Fruit fly (Drosophila melanogaster) whole organism, embryonic: Measurements from ENCODE around the gene LIMK1.
A peak's percentile ranks its signal among the peaks of the same experiment; 100 is the strongest.

Source experiments
- CG10366 ChIP-seq: fragments of 200-800 bp; sonication (Bioruptor generic); IDR thresholded peaks from 2 replicates; pipeline ENCODE4 v1.3.6; 2022; ENCODE audit warnings: missing biosample characterization, missing genetic modification characterization
- CG11723 ChIP-seq: fragments of 200-800 bp; sonication (Bioruptor generic); optimal IDR thresholded peaks from 2 replicates; lab custom pipeline; 2017; ENCODE audit warnings: missing biosample characterization, mild to moderate bottlenecking, missing genetic modification characterization
- CG12299 ChIP-seq: fragments of 200-800 bp; sonication (Bioruptor generic); optimal IDR thresholded peaks from 2 replicates; lab custom pipeline; 2018; ENCODE audit warnings: missing biosample characterization, mild to moderate bottlenecking, missing genetic modification characterization
- CG13424 ChIP-seq: fragments of 200-800 bp; sonication (Bioruptor generic); optimal IDR thresholded peaks from 2 replicates; lab custom pipeline; 2019; ENCODE audit warnings: missing biosample characterization, mild to moderate bottlenecking, missing genetic modification characterization, moderate library complexity
- CG14014 ChIP-seq: fragments of 200-800 bp; sonication (Bioruptor generic); IDR thresholded peaks from 2 replicates; pipeline ENCODE4 v1.3.6; 2022; ENCODE audit warnings: missing biosample characterization, missing genetic modification characterization
- CG14050 ChIP-seq: fragments of 200-800 bp; sonication (Bioruptor generic); IDR thresholded peaks from 3 replicates; pipeline ENCODE4 v1.3.6; 2022; ENCODE audit warnings: missing biosample characterization, missing genetic modification characterization
- CG14441 ChIP-seq: fragments of 200-800 bp; sonication (Bioruptor generic); IDR thresholded peaks from 2 replicates; pipeline ENCODE4 v1.3.6; 2022; ENCODE audit warnings: missing biosample characterization, missing genetic modification characterization
- CG15269 ChIP-seq: fragments of 200-800 bp; sonication (Bioruptor generic); optimal IDR thresholded peaks from 2 replicates; lab custom pipeline; 2018; ENCODE audit warnings: missing biosample characterization, mild to moderate bottlenecking, missing genetic modification characterization, moderate library complexity
- CG17186 ChIP-seq: fragments of 200-800 bp; sonication (Bioruptor generic); optimal IDR thresholded peaks from 3 replicates; lab custom pipeline; 2017; ENCODE audit warnings: missing biosample characterization, missing genetic modification reagents, missing genetic modification characterization
- CG18262 ChIP-seq: fragments of 200-800 bp; optimal IDR thresholded peaks from 3 replicates; lab custom pipeline; 2019; ENCODE audit warnings: missing biosample characterization, mild to moderate bottlenecking, missing genetic modification characterization, moderate library complexity
- CG2116 ChIP-seq: fragments of 200-800 bp; sonication (Bioruptor generic); optimal IDR thresholded peaks from 3 replicates; lab custom pipeline; 2018; ENCODE audit warnings: missing biosample characterization, mild to moderate bottlenecking, missing genetic modification characterization
- CG34376 ChIP-seq: fragments of 200-800 bp; sonication (Bioruptor generic); optimal IDR thresholded peaks from 2 replicates; lab custom pipeline; 2018; ENCODE audit warnings: missing biosample characterization, mild to moderate bottlenecking, missing genetic modification characterization
- CG34422 ChIP-seq: fragments of 200-800 bp; sonication (Bioruptor generic); IDR thresholded peaks from 3 replicates; pipeline ENCODE4 v1.3.6; 2022; ENCODE audit warnings: missing biosample characterization, missing genetic modification characterization
- CG4820 ChIP-seq: fragments of 200-800 bp; sonication (Bioruptor generic); optimal IDR thresholded peaks from 3 replicates; lab custom pipeline; 2016; ENCODE audit warnings: missing biosample characterization, missing genetic modification characterization
- CG6254 ChIP-seq: fragments of 200-800 bp; sonication (Bioruptor generic); optimal IDR thresholded peaks from 3 replicates; lab custom pipeline; 2017; ENCODE audit warnings: mild to moderate bottlenecking, missing biosample characterization, missing genetic modification reagents, missing genetic modification characterization
- CG7556 ChIP-seq: fragments of 200-800 bp; sonication (Bioruptor generic); optimal IDR thresholded peaks from 2 replicates; lab custom pipeline; 2017; ENCODE audit warnings: missing biosample characterization, mild to moderate bottlenecking, missing genetic modification characterization
- CG8089 ChIP-seq: fragments of 200-800 bp; sonication (Bioruptor generic); optimal IDR thresholded peaks from 3 replicates; lab custom pipeline; 2016; ENCODE audit warnings: missing biosample characterization, missing genetic modification characterization
- CG9932 ChIP-seq: fragments of 200-800 bp; sonication (Bioruptor generic); IDR thresholded peaks from 2 replicates; pipeline ENCODE4 v1.3.6; 2022; ENCODE audit warnings: missing biosample characterization, missing genetic modification characterization
- CHES-1-like ChIP-seq: fragments of 200-800 bp; sonication (Bioruptor generic); optimal IDR thresholded peaks from 2 replicates; lab custom pipeline; 2016; ENCODE audit warnings: missing biosample characterization, missing genetic modification characterization
- CrebB ChIP-seq: fragments of 200-800 bp; sonication (Bioruptor generic); optimal IDR thresholded peaks from 3 replicates; lab custom pipeline; 2018; ENCODE audit warnings: missing biosample characterization, mild to moderate bottlenecking, missing genetic modification characterization
- H2.0 ChIP-seq: fragments of 200-800 bp; sonication (Bioruptor generic); IDR thresholded peaks from 2 replicates; pipeline ENCODE4 v1.3.6; 2022; ENCODE audit warnings: missing biosample characterization, missing genetic modification characterization
- HmgZ ChIP-seq: fragments of 200-800 bp; sonication (Bioruptor generic); optimal IDR thresholded peaks from 2 replicates; lab custom pipeline; 2018; ENCODE audit warnings: missing biosample characterization, mild to moderate bottlenecking, missing genetic modification characterization
- Hmr ChIP-seq: fragments of 200-800 bp; sonication (Bioruptor generic); optimal IDR thresholded peaks from 3 replicates; lab custom pipeline; 2017; ENCODE audit warnings: mild to moderate bottlenecking, missing biosample characterization, missing genetic modification reagents, missing genetic modification characterization
- Hr39 ChIP-seq: fragments of >200 bp; optimal IDR thresholded peaks from 2 replicates; lab custom pipeline; 2017
- MESR4 ChIP-seq: fragments of 200-800 bp; sonication (Bioruptor generic); optimal IDR thresholded peaks from 2 replicates; lab custom pipeline; 2018; ENCODE audit warnings: missing biosample characterization, mild to moderate bottlenecking, missing genetic modification characterization, moderate library complexity
- Mrtf ChIP-seq: fragments of 200-800 bp; sonication (Bioruptor generic); IDR thresholded peaks from 3 replicates; pipeline ENCODE4 v1.3.6; 2022; ENCODE audit warnings: missing biosample characterization, missing genetic modification characterization
- NK7.1 ChIP-seq: fragments of 200-800 bp; sonication (Bioruptor generic); optimal IDR thresholded peaks from 3 replicates; lab custom pipeline; 2016; ENCODE audit warnings: missing biosample characterization, missing genetic modification characterization
- Poxn ChIP-seq: fragments of 200-800 bp; sonication (Bioruptor generic); IDR thresholded peaks from 2 replicates; pipeline ENCODE4 v1.3.6; 2022; ENCODE audit warnings: missing biosample characterization, missing genetic modification characterization
- Rfx ChIP-seq: fragments of 200-800 bp; sonication (Bioruptor generic); IDR thresholded peaks from 2 replicates; pipeline ENCODE4 v1.3.6; 2022; ENCODE audit warnings: missing biosample characterization, missing genetic modification characterization
- Ssrp ChIP-seq: fragments of 200-800 bp; sonication (Bioruptor generic); optimal IDR thresholded peaks from 2 replicates; lab custom pipeline; 2018; ENCODE audit warnings: missing biosample characterization, mild to moderate bottlenecking, missing genetic modification characterization, moderate library complexity
- Xbp1 ChIP-seq: fragments of 200-800 bp; sonication (Bioruptor generic); optimal IDR thresholded peaks from 3 replicates; lab custom pipeline; 2016; ENCODE audit warnings: missing biosample characterization, mild to moderate bottlenecking, missing genetic modification characterization
- YL-1 ChIP-seq: fragments of 200-800 bp; sonication (Bioruptor generic); optimal IDR thresholded peaks from 3 replicates; lab custom pipeline; 2017; ENCODE audit warnings: missing biosample characterization, mild to moderate bottlenecking, missing genetic modification characterization
- cato ChIP-seq: fragments of 200-800 bp; sonication (Bioruptor generic); optimal IDR thresholded peaks from 2 replicates; lab custom pipeline; 2016; ENCODE audit warnings: missing biosample characterization, missing genetic modification characterization, borderline replicate concordance
- dmrt99B ChIP-seq: fragments of 200-800 bp; sonication (Bioruptor generic); optimal IDR thresholded peaks from 2 replicates; lab custom pipeline; 2018; ENCODE audit warnings: missing biosample characterization, mild to moderate bottlenecking, missing genetic modification characterization, moderate library complexity
- gt ChIP-seq: fragments of 200-800 bp; sonication (Bioruptor generic); IDR thresholded peaks from 2 replicates; pipeline ENCODE4 v1.3.6; 2022; ENCODE audit warnings: missing biosample characterization, missing genetic modification characterization
- hb ChIP-seq: fragments of 200-800 bp; sonication (Bioruptor generic); IDR thresholded peaks from 3 replicates; pipeline ENCODE4 v1.3.6; 2022; ENCODE audit warnings: missing biosample characterization, missing genetic modification characterization; ENCODE audit not compliant: partially characterized antibody
- hbn ChIP-seq: fragments of 200-800 bp; sonication (Bioruptor generic); IDR thresholded peaks from 2 replicates; pipeline ENCODE4 v1.3.6; 2022; ENCODE audit warnings: missing biosample characterization, missing genetic modification characterization; ENCODE audit not compliant: partially characterized antibody
- inv ChIP-seq: fragments of 200-800 bp; sonication (Bioruptor generic); IDR thresholded peaks from 2 replicates; pipeline ENCODE4 v1.3.6; 2022; ENCODE audit warnings: missing biosample characterization, missing genetic modification characterization; ENCODE audit not compliant: partially characterized antibody
- klu ChIP-seq: fragments of 200-800 bp; sonication (Bioruptor generic); IDR thresholded peaks from 2 replicates; pipeline ENCODE4 v1.3.6; 2022; ENCODE audit warnings: missing biosample characterization, missing genetic modification characterization
- knrl ChIP-seq: fragments of 200-800 bp; sonication (Bioruptor generic); IDR thresholded peaks from 3 replicates; pipeline ENCODE4 v1.3.6; 2022; ENCODE audit warnings: missing biosample characterization, missing genetic modification characterization; ENCODE audit not compliant: partially characterized antibody
- nom ChIP-seq: fragments of 200-800 bp; sonication (Bioruptor generic); optimal IDR thresholded peaks from 2 replicates; lab custom pipeline; 2017; ENCODE audit warnings: missing biosample characterization, missing genetic modification characterization, mild to moderate bottlenecking, moderate library complexity, missing genetic modification reagents
- phol ChIP-seq: fragments of 200-800 bp; sonication (Bioruptor generic); optimal IDR thresholded peaks from 3 replicates; lab custom pipeline; 2018; ENCODE audit warnings: missing biosample characterization, mild to moderate bottlenecking, missing genetic modification characterization, moderate library complexity
- pnt ChIP-seq: fragments of 200-800 bp; sonication (Bioruptor generic); optimal IDR thresholded peaks from 3 replicates; lab custom pipeline; 2016; ENCODE audit warnings: missing biosample characterization, missing genetic modification characterization
- slou ChIP-seq: fragments of 200-800 bp; sonication (Bioruptor generic); optimal IDR thresholded peaks from 3 replicates; lab custom pipeline; 2016; ENCODE audit warnings: missing biosample characterization, missing genetic modification characterization
- sqz ChIP-seq: fragments of 200-800 bp; sonication (Bioruptor generic); optimal IDR thresholded peaks from 3 replicates; lab custom pipeline; 2018; ENCODE audit warnings: missing biosample characterization, mild to moderate bottlenecking, missing genetic modification characterization
- unc-4 ChIP-seq: fragments of 200-800 bp; sonication (Bioruptor generic); IDR thresholded peaks from 2 replicates; pipeline ENCODE4 v1.3.6; 2022; ENCODE audit warnings: missing biosample characterization, missing genetic modification characterization; ENCODE audit not compliant: partially characterized antibody
- vfl ChIP-seq: fragments of 200-800 bp; sonication (Bioruptor generic); optimal IDR thresholded peaks from 2 replicates; lab custom pipeline; 2016; ENCODE audit warnings: missing biosample characterization, missing genetic modification characterization
- wek ChIP-seq: fragments of 200-800 bp; sonication (Bioruptor generic); optimal IDR thresholded peaks from 3 replicates; lab custom pipeline; 2018; ENCODE audit warnings: missing biosample characterization, mild to moderate bottlenecking, missing genetic modification characterization, moderate library complexity

The LIMK1 gene

DNA sequence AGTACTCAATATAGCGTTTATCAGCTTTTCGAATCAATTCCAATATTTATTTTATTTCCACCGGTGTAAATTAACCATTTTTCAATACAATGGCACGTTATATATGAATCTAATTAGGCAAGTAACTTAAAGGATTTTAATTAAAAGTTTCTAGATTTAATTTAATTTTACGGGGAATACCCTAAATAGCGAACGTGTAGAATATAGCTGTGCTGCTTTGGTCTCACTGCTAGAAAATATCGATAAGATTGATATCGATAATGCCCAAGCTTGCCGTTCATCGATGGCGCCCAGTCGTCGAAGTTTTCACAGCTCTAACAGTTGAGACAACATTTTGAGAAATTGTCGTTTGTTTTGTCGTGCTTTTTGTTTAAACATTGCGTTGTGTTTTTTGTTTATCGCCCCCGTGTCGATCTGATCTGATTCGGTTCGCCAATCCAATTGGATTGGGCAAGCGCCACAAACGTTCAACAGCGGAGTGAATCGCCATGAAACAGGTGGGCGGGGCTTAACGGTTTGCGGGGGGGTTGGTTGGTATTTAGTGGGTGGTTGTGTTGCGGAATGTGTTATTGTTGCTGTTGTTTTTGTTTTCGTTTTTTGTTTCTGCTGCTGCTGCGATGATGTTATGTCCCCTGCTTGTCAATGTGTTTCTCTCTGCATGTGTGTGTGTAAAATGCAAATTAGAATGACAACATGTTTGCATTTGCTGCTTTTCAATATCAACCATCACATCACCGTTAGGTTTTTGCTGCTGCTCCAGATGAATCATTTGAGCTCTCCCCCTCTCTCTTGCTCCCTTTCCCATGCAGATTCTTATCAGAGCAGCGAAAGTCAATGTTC is 39.5 kb upstream of the LIMK1 start, which contains the start of gene Tomosyn (continued):
- TF ChIP-seq Ssrp (peak; percentile 28), CG34376 (no peak), pnt (GFP tag; lab: Kevin White, UChicago) (peak; percentile 3), Poxn (GFP tag; lab: Robert Waterston, UW) (no peak), CHES-1-like (peak; percentile 51), vfl (no peak), slou (no peak), gt (GFP tag; lab: Robert Waterston, UW) (no peak), CG6254 (GFP tag; lab: Kevin White, UChicago) (no peak), CG9932 (GFP tag; lab: Robert Waterston, UW) (peak; percentile 40), unc-4 (GFP tag; lab: Robert Waterston, UW) (peak; percentile 74), wek (peak; percentile 94), CG34422 (GFP tag; lab: Robert Waterston, UW) (no peak), Xbp1 (GFP tag; lab: Kevin White, UChicago) (peak; percentile 56), inv (GFP tag; lab: Robert Waterston, UW) (peak; percentile 69), Mrtf (GFP tag; lab: Robert Waterston, UW) (no peak), CG14014 (GFP tag; lab: Robert Waterston, UW) (0 out of 2 replicates have a peak, but pooled peaks have one; percentile 14), klu (GFP tag; lab: Robert Waterston, UW) (peak; percentile 68; the same call in 1 of the 2 replicates), CG18262 (tag; lab: Kevin White, UChicago) (peak; percentile 59), CG11723 (GFP tag; lab: Kevin White, UChicago) (no peak), CG12299 (peak; percentile 26), CG2116 (GFP tag; lab: Kevin White, UChicago) (peak; percentile 66), sqz (no peak), phol (tag; lab: Kevin White, UChicago) (peak; percentile 55), CG14441 (GFP tag; lab: Robert Waterston, UW) (no peak), MESR4 (peak; percentile 70), Hmr (GFP tag; lab: Kevin White, UChicago) (peak; percentile 48), YL-1 (GFP tag; lab: Kevin White, UChicago) (peak; percentile 34), nom (GFP tag; lab: Kevin White, UChicago) (no peak), Hr39 (no peak), H2.0 (GFP tag; lab: Robert Waterston, UW) (peak; percentile 12; the same call in 1 of the 2 replicates), knrl (GFP tag; lab: Robert Waterston, UW) (peak; percentile 77; the same call in 2 of the 3 replicates), CG15269 (peak; percentile 49), dmrt99B (tag; lab: Kevin White, UChicago) (peak; percentile 19), CG7556 (GFP tag; lab: Kevin White, UChicago) (peak; percentile 23), HmgZ (tag; lab: Kevin White, UChicago) (peak; percentile 37), CG4820 (peak; percentile 3), CG13424 (tag; lab: Kevin White, UChicago) (peak; percentile 49), CrebB (tag; lab: Kevin White, UChicago) (no peak), Rfx (GFP tag; lab: Robert Waterston, UW) (peak; percentile 53), cato (GFP tag; lab: Kevin White, UChicago) (no peak), CG17186 (GFP tag; lab: Kevin White, UChicago) (no peak), CG14050 (GFP tag; lab: Robert Waterston, UW) (no peak; the same call in 2 of the 3 replicates), CG8089 (GFP tag; lab: Kevin White, UChicago) (no peak), CG10366 (GFP tag; lab: Robert Waterston, UW) (0 out of 2 replicates have a peak, but pooled peaks have one; percentile 11), NK7.1 (GFP tag; lab: Kevin White, UChicago) (no peak), hbn (peak; percentile 72), hb (peak; percentile 73)
